Worm (Caenorhabditis elegans): ENCODE measurements around the gene R08A2.9.
A peak's percentile ranks its signal among the peaks of the same experiment; 100 is the strongest.

R08A2.9 gene

DNA sequence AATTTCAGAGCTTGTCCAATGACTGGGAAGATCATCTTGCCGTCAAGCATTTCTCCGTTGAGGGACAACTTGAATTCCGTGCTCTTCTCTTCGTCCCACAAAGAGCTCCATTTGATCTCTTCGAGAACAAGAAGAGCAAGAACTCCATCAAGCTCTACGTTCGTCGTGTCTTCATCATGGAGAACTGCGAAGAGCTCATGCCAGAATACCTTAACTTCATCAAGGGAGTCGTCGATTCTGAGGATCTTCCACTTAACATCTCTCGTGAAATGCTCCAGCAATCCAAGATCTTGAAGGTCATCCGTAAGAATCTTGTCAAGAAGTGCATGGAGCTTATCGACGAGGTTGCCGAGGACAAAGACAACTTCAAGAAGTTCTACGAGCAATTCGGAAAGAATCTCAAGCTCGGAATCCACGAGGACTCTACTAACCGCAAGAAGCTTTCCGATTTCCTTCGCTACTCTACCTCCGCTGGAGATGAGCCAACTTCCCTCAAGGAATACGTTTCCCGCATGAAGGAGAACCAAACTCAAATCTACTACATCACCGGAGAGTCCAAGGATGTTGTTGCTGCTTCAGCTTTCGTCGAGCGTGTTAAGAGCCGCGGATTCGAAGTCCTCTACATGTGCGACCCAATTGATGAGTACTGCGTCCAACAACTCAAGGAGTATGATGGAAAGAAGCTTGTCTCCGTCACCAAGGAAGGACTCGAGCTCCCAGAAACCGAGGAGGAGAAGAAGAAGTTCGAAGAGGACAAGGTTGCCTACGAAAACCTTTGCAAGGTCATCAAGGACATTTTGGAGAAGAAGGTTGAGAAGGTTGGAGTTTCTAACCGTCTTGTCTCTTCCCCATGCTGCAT, 20.7 kb upstream of the R08A2.9 start:
- TF ChIP-seq nhr-90 (tag; optimal IDR thresholded peaks at IDR 0.05; ENCODE audit: poor library complexity) (no peak), nhr-20 (tag; optimal IDR thresholded peaks at IDR 0.05) (no peak), ets-5 (GFP tag; IDR thresholded peaks at IDR 0.05) (no peak), skn-1 (tag; optimal IDR thresholded peaks at IDR 0.05) (peak; percentile 21), C04F5.9 (tag; optimal IDR thresholded peaks at IDR 0.05) (no peak), vab-15 (tag; optimal IDR thresholded peaks at IDR 0.05) (no peak), ama-1 (optimal IDR thresholded peaks at IDR 0.05) (peak; percentile 68), sup-37 (GFP tag; optimal IDR thresholded peaks at IDR 0.05) (no peak), mef-2 (tag; optimal IDR thresholded peaks at IDR 0.05) (no peak), rnt-1 (tag; optimal IDR thresholded peaks at IDR 0.05) (peak; percentile 1), ces-1 (GFP tag; optimal IDR thresholded peaks at IDR 0.05) (no peak), unc-130 (tag; optimal IDR thresholded peaks at IDR 0.05) (no peak), mab-9 (GFP tag; IDR thresholded peaks at IDR 0.05) (no peak), dpl-1 (GFP tag; optimal IDR thresholded peaks at IDR 0.05) (no peak), ztf-4 (tag; optimal IDR thresholded peaks at IDR 0.05) (no peak), ceh-63 (GFP tag; optimal IDR thresholded peaks at IDR 0.05) (no peak), lin-39 (tag; optimal IDR thresholded peaks at IDR 0.05) (no peak), efl-1 (optimal IDR thresholded peaks at IDR 0.05) (no peak), efl-1 (GFP tag; optimal IDR thresholded peaks at IDR 0.05 in 1 of 2) (peak in 1 of 2 experiments; percentile 78), pag-3 (tag; optimal IDR thresholded peaks at IDR 0.05; ENCODE audit: borderline replicate concordance, insufficient read depth) (no peak), lir-3 (tag; optimal IDR thresholded peaks at IDR 0.05; ENCODE audit: poor library complexity) (no peak), Y116A8C.19 (tag; optimal IDR thresholded peaks at IDR 0.05; ENCODE audit: borderline replicate concordance) (no peak), nhr-85 (tag) (peak; percentile 62), tbx-2 (tag; optimal IDR thresholded peaks at IDR 0.05) (no peak), snu-23 (GFP tag; optimal IDR thresholded peaks at IDR 0.05) (no peak), ztf-11 (tag; optimal IDR thresholded peaks at IDR 0.05) (peak in 1 of 2 experiments; percentile 7), nhr-11 (tag; optimal IDR thresholded peaks at IDR 0.05) (no peak), sptf-1 (tag; optimal IDR thresholded peaks at IDR 0.05) (no peak), snpc-4 (tag; optimal IDR thresholded peaks at IDR 0.05) (no peak), aly-2 (tag; optimal IDR thresholded peaks at IDR 0.05) (no peak), blmp-1 (tag; optimal IDR thresholded peaks at IDR 0.05) (no peak), isw-1 (GFP tag; IDR thresholded peaks at IDR 0.05) (no peak), egl-13 (tag; optimal IDR thresholded peaks at IDR 0.05) (no peak), lin-15B (tag; optimal IDR thresholded peaks at IDR 0.05) (no peak), mep-1 (tag; optimal IDR thresholded peaks at IDR 0.05) (no peak)

DNA sequence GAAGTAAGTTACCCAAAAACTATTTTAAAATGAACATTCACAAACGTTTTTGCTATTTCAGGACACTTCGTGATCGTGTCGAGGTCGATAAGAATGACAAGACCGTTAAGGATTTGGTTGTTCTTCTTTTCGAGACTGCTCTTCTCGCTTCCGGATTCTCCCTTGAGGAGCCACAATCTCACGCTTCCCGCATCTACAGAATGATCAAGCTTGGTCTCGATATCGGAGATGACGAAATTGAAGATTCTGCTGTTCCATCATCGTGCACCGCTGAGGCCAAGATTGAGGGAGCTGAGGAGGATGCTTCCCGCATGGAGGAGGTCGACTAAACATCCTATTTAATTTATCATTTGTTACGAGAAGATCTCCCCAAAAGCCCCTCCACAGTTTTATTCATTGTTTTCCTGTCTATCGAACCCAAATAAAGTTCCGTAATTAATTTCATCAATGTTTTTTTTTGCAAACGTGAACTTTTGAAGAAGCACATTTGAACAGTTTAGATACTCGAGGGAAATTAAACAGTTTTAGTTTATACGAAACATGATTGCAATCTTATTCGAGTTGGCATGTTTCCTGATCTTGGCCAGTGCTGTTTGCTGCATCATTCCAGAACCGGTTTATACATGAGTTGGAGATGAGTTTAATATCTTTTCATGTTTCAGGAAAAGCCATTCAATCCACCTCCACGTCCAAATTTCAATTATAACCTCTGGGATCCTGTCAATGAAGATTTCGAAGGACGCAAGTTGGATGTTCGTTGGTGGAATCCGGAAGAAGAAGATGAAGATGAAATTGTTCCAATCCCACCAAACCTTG, 19.8 kb upstream of the R08A2.9 start, which contains the start of gene C47E8.11:
C47E8.11 (plus strand) TSS at position 520 of the 816 bp plus-strand sequence.
- TF ChIP-seq lin-35 (GFP tag; optimal IDR thresholded peaks at IDR 0.05) (peak; percentile 24 to 62), nhr-237 (tag; optimal IDR thresholded peaks at IDR 0.05) (no peak), nhr-77 (tag; optimal IDR thresholded peaks at IDR 0.05) (no peak), ztf-11 (tag; optimal IDR thresholded peaks at IDR 0.05) (no peak), mef-2 (tag; optimal IDR thresholded peaks at IDR 0.05) (no peak), irx-1 (tag; optimal IDR thresholded peaks at IDR 0.05) (no peak), pax-3 (tag; optimal IDR thresholded peaks at IDR 0.05) (peak; percentile 65), nhr-19 (GFP tag; conservative IDR thresholded peaks at IDR 0.05) (peak; percentile 38; the same call in 1 of the 2 replicates), ceh-63 (GFP tag; optimal IDR thresholded peaks at IDR 0.05) (no peak), blmp-1 (tag; optimal IDR thresholded peaks at IDR 0.05) (no peak), efl-1 (optimal IDR thresholded peaks at IDR 0.05) (no peak), efl-1 (GFP tag; optimal IDR thresholded peaks at IDR 0.05 in 1 of 2) (peak; percentile 13 to 68), unc-86 (tag; optimal IDR thresholded peaks at IDR 0.05) (peak; percentile 28), ceh-8 (GFP tag; optimal IDR thresholded peaks at IDR 0.05) (peak; percentile 33), nhr-47 (tag; optimal IDR thresholded peaks at IDR 0.05) (peak; percentile 48), mep-1 (tag; optimal IDR thresholded peaks at IDR 0.05) (peak; percentile 62), rnt-1 (tag; optimal IDR thresholded peaks at IDR 0.05) (peak; percentile 41), lin-15B (tag; optimal IDR thresholded peaks at IDR 0.05) (no peak), ceh-88 (GFP tag; IDR thresholded peaks at IDR 0.05) (no peak), isw-1 (GFP tag; IDR thresholded peaks at IDR 0.05) (no peak), ces-1 (GFP tag; optimal IDR thresholded peaks at IDR 0.05) (no peak), hlh-4 (tag; optimal IDR thresholded peaks at IDR 0.05) (no peak), pag-3 (tag; optimal IDR thresholded peaks at IDR 0.05; ENCODE audit: borderline replicate concordance, insufficient read depth) (peak; percentile 18), nhr-11 (tag; optimal IDR thresholded peaks at IDR 0.05) (no peak), elt-2 (tag; optimal IDR thresholded peaks at IDR 0.05) (peak; percentile 31), snu-23 (GFP tag; optimal IDR thresholded peaks at IDR 0.05) (peak; percentile 67)

Measured in whole organism, L1 larva.